Fruit fly (Drosophila melanogaster) whole organism, embryonic: ENCODE results near the gene CG3071.

Source experiments
- B-H1 ChIP-seq: fragments of 200-800 bp; sonication (Bioruptor generic); IDR thresholded peaks from 3 replicates; pipeline ENCODE4 v1.3.6; 2022; ENCODE audit warnings: missing biosample characterization, missing genetic modification characterization
- BEAF-32 ChIP-seq: fragments of 200-800 bp; sonication (Bioruptor generic); optimal IDR thresholded peaks from 3 replicates; lab custom pipeline; 2017; ENCODE audit warnings: missing biosample characterization, missing genetic modification characterization, mild to moderate bottlenecking, moderate library complexity, missing genetic modification reagents
- CG10959 ChIP-seq: fragments of 200-800 bp; sonication (Bioruptor generic); IDR thresholded peaks from 2 replicates; pipeline ENCODE4 v1.3.6; 2022; ENCODE audit warnings: missing biosample characterization, missing genetic modification characterization
- CG11085 ChIP-seq: fragments of 200-800 bp; sonication (Bioruptor generic); IDR thresholded peaks from 2 replicates; pipeline ENCODE4 v1.3.6; 2022; ENCODE audit warnings: missing biosample characterization, missing genetic modification characterization
- CG12155 ChIP-seq: fragments of 200-800 bp; sonication (Bioruptor generic); optimal IDR thresholded peaks from 3 replicates; lab custom pipeline; 2016; ENCODE audit warnings: missing biosample characterization, missing genetic modification characterization
- CG13287 ChIP-seq: fragments of 200-800 bp; sonication (Bioruptor generic); IDR thresholded peaks from 2 replicates; pipeline ENCODE4 v1.3.6; 2022; ENCODE audit warnings: missing biosample characterization, missing genetic modification characterization; ENCODE audit not compliant: partially characterized antibody
- CG14860 ChIP-seq: fragments of 200-800 bp; sonication (Bioruptor generic); IDR thresholded peaks from 3 replicates; pipeline ENCODE4 v1.3.6; 2022; ENCODE audit warnings: missing biosample characterization, missing genetic modification characterization; ENCODE audit not compliant: partially characterized antibody
- CG16813 ChIP-seq: fragments of 200-800 bp; sonication (Bioruptor generic); IDR thresholded peaks from 3 replicates; pipeline ENCODE4 v1.3.6; 2022; ENCODE audit warnings: missing biosample characterization, missing genetic modification characterization; ENCODE audit not compliant: partially characterized antibody
- CG1832 ChIP-seq: fragments of 200-800 bp; sonication (Bioruptor generic); optimal IDR thresholded peaks from 2 replicates; lab custom pipeline; 2017; ENCODE audit warnings: missing biosample characterization, mild to moderate bottlenecking, missing genetic modification characterization, inconsistent platforms
- CG2116 ChIP-seq: fragments of 200-800 bp; sonication (Bioruptor generic); optimal IDR thresholded peaks from 3 replicates; lab custom pipeline; 2018; ENCODE audit warnings: missing biosample characterization, mild to moderate bottlenecking, missing genetic modification characterization
- CG3407 ChIP-seq: fragments of 200-800 bp; sonication (Bioruptor generic); optimal IDR thresholded peaks from 2 replicates; lab custom pipeline; 2018; ENCODE audit warnings: missing biosample characterization, mild to moderate bottlenecking, missing genetic modification characterization
- CG34224 ChIP-seq: fragments of 200-800 bp; sonication (Bioruptor generic); IDR thresholded peaks from 3 replicates; pipeline ENCODE4 v1.3.6; 2022; ENCODE audit warnings: missing biosample characterization, missing genetic modification characterization; ENCODE audit not compliant: partially characterized antibody
- CG42726 ChIP-seq: fragments of 200-800 bp; sonication (Bioruptor generic); IDR thresholded peaks from 2 replicates; pipeline ENCODE4 v1.3.6; 2022; ENCODE audit warnings: missing biosample characterization, missing genetic modification characterization; ENCODE audit not compliant: partially characterized antibody
- CG6765 ChIP-seq: fragments of 200-800 bp; sonication (Bioruptor generic); optimal IDR thresholded peaks from 3 replicates; lab custom pipeline; 2017; ENCODE audit warnings: missing biosample characterization, mild to moderate bottlenecking, missing genetic modification characterization
- CG6791 ChIP-seq: fragments of 200-800 bp; sonication (Bioruptor generic); IDR thresholded peaks from 3 replicates; pipeline ENCODE4 v1.3.6; 2022; ENCODE audit warnings: missing biosample characterization, missing genetic modification characterization; ENCODE audit not compliant: partially characterized antibody
- Dll ChIP-seq: fragments of 200-800 bp; sonication (Bioruptor generic); IDR thresholded peaks from 4 replicates; pipeline ENCODE4 v1.3.6; 2022; ENCODE audit warnings: missing biosample characterization, missing genetic modification characterization; ENCODE audit not compliant: partially characterized antibody
- Dp ChIP-seq: fragments of 200-800 bp; sonication (Bioruptor generic); optimal IDR thresholded peaks from 2 replicates; lab custom pipeline; 2018; ENCODE audit warnings: missing biosample characterization, mild to moderate bottlenecking, missing genetic modification characterization, moderate library complexity
- Dref ChIP-seq: fragments of 200-800 bp; sonication (Bioruptor generic); IDR thresholded peaks from 2 replicates; pipeline ENCODE4 v1.3.6; 2022; ENCODE audit warnings: missing biosample characterization, missing genetic modification characterization
- E2f2 ChIP-seq: fragments of 200-800 bp; sonication (Bioruptor generic); IDR thresholded peaks from 2 replicates; pipeline ENCODE4 v1.3.6; 2022; ENCODE audit warnings: missing biosample characterization, missing genetic modification characterization
- Fer3 ChIP-seq: fragments of 200-800 bp; sonication (Bioruptor generic); optimal IDR thresholded peaks from 2 replicates; lab custom pipeline; 2018; ENCODE audit warnings: missing biosample characterization, mild to moderate bottlenecking, missing genetic modification characterization, moderate library complexity
- Gsc ChIP-seq: fragments of 200-800 bp; sonication (Bioruptor generic); IDR thresholded peaks from 2 replicates; pipeline ENCODE4 v1.3.6; 2022; ENCODE audit warnings: missing biosample characterization, missing genetic modification characterization
- HLHmδ ChIP-seq: fragments of 200-800 bp; sonication (Bioruptor generic); optimal IDR thresholded peaks from 2 replicates; lab custom pipeline; 2018; ENCODE audit warnings: missing biosample characterization, mild to moderate bottlenecking, missing genetic modification characterization, moderate library complexity
- MBD-R2 ChIP-seq: fragments of 200-800 bp; sonication (Bioruptor generic); IDR thresholded peaks from 2 replicates; pipeline ENCODE4 v1.3.6; 2022; ENCODE audit warnings: missing biosample characterization, missing genetic modification characterization
- MESR4 ChIP-seq: fragments of 200-800 bp; sonication (Bioruptor generic); optimal IDR thresholded peaks from 2 replicates; lab custom pipeline; 2018; ENCODE audit warnings: missing biosample characterization, mild to moderate bottlenecking, missing genetic modification characterization, moderate library complexity
- Med ChIP-seq: fragments of 200-800 bp; sonication (Bioruptor generic); peaks from one replicate; lab custom pipeline; 2016; ENCODE audit warnings: missing biosample characterization, missing genetic modification characterization, mild to moderate bottlenecking, inconsistent platforms, moderate library complexity
- Opbp ChIP-seq: fragments of 200-800 bp; sonication (Bioruptor generic); IDR thresholded peaks from 3 replicates; pipeline ENCODE4 v1.3.6; 2022; ENCODE audit warnings: missing biosample characterization, missing genetic modification characterization; ENCODE audit not compliant: partially characterized antibody
- PHDP ChIP-seq: fragments of 200-800 bp; sonication (Bioruptor generic); optimal IDR thresholded peaks from 3 replicates; lab custom pipeline; 2018; ENCODE audit warnings: missing biosample characterization, mild to moderate bottlenecking, missing genetic modification characterization, moderate library complexity
- Scr ChIP-seq: fragments of 200-800 bp; sonication (Bioruptor generic); IDR thresholded peaks from 2 replicates; pipeline ENCODE4 v1.3.6; 2022; ENCODE audit warnings: missing biosample characterization, missing genetic modification characterization; ENCODE audit not compliant: partially characterized antibody
- Sin3A ChIP-seq: fragments of >200 bp; optimal IDR thresholded peaks from 2 replicates; lab custom pipeline; 2018
- Tbp ChIP-seq: fragments of >200 bp; optimal IDR thresholded peaks from 2 replicates; lab custom pipeline; 2018; ENCODE audit warnings: missing biosample characterization, missing genetic modification characterization
- Xbp1 ChIP-seq: fragments of 200-800 bp; sonication (Bioruptor generic); optimal IDR thresholded peaks from 3 replicates; lab custom pipeline; 2016; ENCODE audit warnings: missing biosample characterization, mild to moderate bottlenecking, missing genetic modification characterization
- amos ChIP-seq: fragments of 200-800 bp; sonication (Bioruptor generic); IDR thresholded peaks from 2 replicates; pipeline ENCODE4 v1.3.6; 2022; ENCODE audit warnings: missing biosample characterization, missing genetic modification characterization; ENCODE audit not compliant: partially characterized antibody
- gcm2 ChIP-seq: fragments of 200-800 bp; sonication (Bioruptor generic); optimal IDR thresholded peaks from 2 replicates; lab custom pipeline; 2016; ENCODE audit warnings: missing biosample characterization, missing genetic modification characterization
- gsb ChIP-seq: fragments of 200-800 bp; sonication (Bioruptor generic); IDR thresholded peaks from 2 replicates; pipeline ENCODE4 v1.3.6; 2022; ENCODE audit warnings: missing biosample characterization, missing genetic modification characterization
- hb ChIP-seq: fragments of 200-800 bp; sonication (Bioruptor generic); IDR thresholded peaks from 3 replicates; pipeline ENCODE4 v1.3.6; 2022; ENCODE audit warnings: missing biosample characterization, missing genetic modification characterization; ENCODE audit not compliant: partially characterized antibody
- otp ChIP-seq: fragments of 200-800 bp; sonication (Bioruptor generic); IDR thresholded peaks from 3 replicates; pipeline ENCODE4, ENCODE4 v1.3.6; 2022; ENCODE audit warnings: missing biosample characterization, missing genetic modification characterization
- sna ChIP-seq: fragments of 200-800 bp; sonication (Bioruptor generic); IDR thresholded peaks from 2 replicates; pipeline ENCODE4 v1.3.6; 2022; ENCODE audit warnings: missing biosample characterization, missing genetic modification characterization; ENCODE audit not compliant: partially characterized antibody
- tap ChIP-seq: fragments of 200-800 bp; optimal IDR thresholded peaks from 3 replicates; lab custom pipeline; 2019; ENCODE audit warnings: missing biosample characterization, mild to moderate bottlenecking, missing genetic modification characterization, moderate library complexity
- tin ChIP-seq: fragments of 200-800 bp; sonication (Bioruptor generic); optimal IDR thresholded peaks from 3 replicates; lab custom pipeline; 2016; ENCODE audit warnings: missing biosample characterization, missing genetic modification characterization
- tna ChIP-seq: fragments of 200-800 bp; sonication (Bioruptor generic); IDR thresholded peaks from 2 replicates; pipeline ENCODE4 v1.3.6; 2022; ENCODE audit warnings: missing biosample characterization, missing genetic modification characterization; ENCODE audit not compliant: partially characterized antibody
- toy ChIP-seq: fragments of 200-800 bp; sonication (Bioruptor generic); IDR thresholded peaks from 2 replicates; pipeline ENCODE4 v1.3.6; 2022; ENCODE audit warnings: missing biosample characterization, missing genetic modification characterization
- vnd ChIP-seq: fragments of 200-800 bp; sonication (Bioruptor generic); IDR thresholded peaks from 3 replicates; pipeline ENCODE4 v1.3.6; 2022; ENCODE audit warnings: missing biosample characterization, missing genetic modification characterization; ENCODE audit not compliant: partially characterized antibody

CG3071 gene

DNA sequence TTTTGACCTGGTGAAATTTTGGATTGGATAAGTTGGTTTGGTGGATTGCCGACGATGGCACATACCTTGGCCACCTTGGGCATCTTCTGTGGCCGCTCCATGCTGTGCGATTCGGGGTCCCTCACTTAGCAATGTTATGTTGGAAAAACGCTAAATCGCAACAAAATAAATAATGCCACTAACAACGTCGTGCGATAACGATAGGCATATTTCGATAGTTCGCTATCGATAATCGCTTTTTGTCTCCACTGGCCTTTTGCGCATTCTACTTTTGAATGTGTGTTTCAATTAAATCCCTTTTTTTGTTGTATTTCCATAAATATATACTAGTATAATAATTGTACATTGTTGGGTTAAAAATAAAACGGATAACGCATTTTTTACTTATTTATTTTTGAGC, 12.9 kb upstream of the CG3071 start, which contains the start of gene crn (continued):
- TF ChIP-seq PHDP (tag; lab: Kevin White, UChicago) = no peak
- TF ChIP-seq tin (GFP tag; lab: Kevin White, UChicago) = no peak
- peak; percentile 63; the same call in 1 of the 3 replicates for TF ChIP-seq CG6791

DNA sequence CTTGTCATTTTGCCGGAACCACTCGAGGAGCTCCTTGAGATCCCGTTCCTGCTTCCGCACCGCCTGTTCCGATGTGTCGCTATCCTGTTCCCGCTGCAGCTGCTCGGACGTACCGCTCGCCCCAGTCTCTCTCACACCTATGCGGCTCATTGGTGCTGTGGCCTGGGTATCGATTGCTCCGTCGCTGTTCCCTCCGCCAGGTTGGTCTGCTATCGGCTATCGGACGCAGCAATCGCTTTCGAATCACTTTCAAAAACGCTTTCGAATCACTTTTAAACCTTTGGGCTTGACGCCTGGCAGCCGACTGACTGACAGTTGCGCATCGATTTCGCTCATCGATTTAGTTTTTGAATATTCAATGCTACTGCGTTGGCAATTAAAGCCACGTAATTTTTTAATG, 10.9 kb upstream of the CG3071 start, which contains the start of gene CG3191:
Gene CG3191 (minus strand): TSS at position 306 of the 400 bp plus-strand sequence.
- TF ChIP-seq CG11085 (GFP tag; lab: Robert Waterston, UW) = no peak
- TF ChIP-seq Opbp (GFP tag; lab: Robert Waterston, UW) = peak; percentile 51; the same call in 1 of the 3 replicates
- no peak for TF ChIP-seq CG42726 (GFP tag; lab: Robert Waterston, UW)
- TF ChIP-seq CG34224 (GFP tag; lab: Robert Waterston, UW) = no peak
- no peak for TF ChIP-seq CG6765 (GFP tag; lab: Kevin White, UChicago)
- no peak for TF ChIP-seq CG3407 (GFP tag; lab: Kevin White, UChicago)
- TF ChIP-seq Scr (GFP tag; lab: Robert Waterston, UW) = peak; percentile 48
- 0 out of 3 replicates have a peak, but pooled peaks have one; percentile 40 for TF ChIP-seq CG16813
- TF ChIP-seq Dp = peak; percentile 40
- TF ChIP-seq hb (GFP tag; lab: Robert Waterston, UW) = 0 out of 3 replicates have a peak, but pooled peaks have one; percentile 35
- 0 out of 3 replicates have a peak, but pooled peaks have one; percentile 48 for TF ChIP-seq CG14860 (GFP tag; lab: Robert Waterston, UW)
- peak; percentile 29; the same call in 1 of the 2 replicates for TF ChIP-seq amos (GFP tag; lab: Robert Waterston, UW)
- TF ChIP-seq sna (GFP tag; lab: Robert Waterston, UW) = 0 out of 2 replicates have a peak, but pooled peaks have one; percentile 37
- no peak for TF ChIP-seq tap (tag; lab: Kevin White, UChicago)
- peak; percentile 46 for TF ChIP-seq Med
- peak; percentile 44 for TF ChIP-seq CG1832 (GFP tag; lab: Kevin White, UChicago)
- TF ChIP-seq CG10959 (GFP tag; lab: Robert Waterston, UW) = no peak
- no peak for TF ChIP-seq B-H1 (GFP tag; lab: Robert Waterston, UW)
- no peak for TF ChIP-seq Sin3A
- TF ChIP-seq Dref (GFP tag; lab: Robert Waterston, UW) = peak; percentile 64
- TF ChIP-seq toy (GFP tag; lab: Robert Waterston, UW) = no peak
- no peak for TF ChIP-seq Gsc (GFP tag; lab: Robert Waterston, UW)
- TF ChIP-seq HLHmδ (GFP tag; lab: Kevin White, UChicago) = no peak
- TF ChIP-seq CG13287 (GFP tag; lab: Robert Waterston, UW) = peak; percentile 40
- peak; percentile 50; the same call in 2 of the 3 replicates for TF ChIP-seq vnd (GFP tag; lab: Robert Waterston, UW)
- TF ChIP-seq gsb (GFP tag; lab: Robert Waterston, UW) = no peak
- no peak for TF ChIP-seq MESR4 (GFP tag; lab: Kevin White, UChicago)
- no peak for TF ChIP-seq Tbp (GFP tag; lab: Kevin White, UChicago)
- no peak for TF ChIP-seq Xbp1 (GFP tag; lab: Kevin White, UChicago)
- no peak for TF ChIP-seq Fer3 (tag; lab: Kevin White, UChicago)
- peak; percentile 82 for TF ChIP-seq CG2116 (GFP tag; lab: Kevin White, UChicago)
- peak; percentile 31 for TF ChIP-seq BEAF-32 (GFP tag; lab: Kevin White, UChicago)
- TF ChIP-seq MBD-R2 (GFP tag; lab: Robert Waterston, UW) = 0 out of 2 replicates have a peak, but pooled peaks have one; percentile 2
- peak; percentile 61 for TF ChIP-seq E2f2 (GFP tag; lab: Robert Waterston, UW)
- no peak for TF ChIP-seq otp (GFP tag; lab: Robert Waterston, UW)
- TF ChIP-seq Dll (GFP tag; lab: Robert Waterston, UW) = 0 out of 4 replicates have a peak, but pooled peaks have one; percentile 34
- peak; percentile 41; the same call in 1 of the 2 replicates for TF ChIP-seq tna (GFP tag; lab: Robert Waterston, UW)
- no peak for TF ChIP-seq CG12155 (GFP tag; lab: Kevin White, UChicago)
- TF ChIP-seq gcm2 (GFP tag; lab: Kevin White, UChicago) = no peak
